Worm (Caenorhabditis elegans) whole organism, L3 larva: Measurements from ENCODE around the gene R05A10.4.

Source experiments
- ZK546.5 ChIP-seq: sonication (generic microtip); optimal IDR thresholded peaks from 2 replicates; lab custom pipeline; 2017; ENCODE audit warnings: missing biosample characterization, missing genetic modification characterization
- ceh-28 ChIP-seq: fragments of 150-350 bp; optimal IDR thresholded peaks from 2 replicates; lab custom pipeline; 2014; ENCODE audit warnings: missing biosample characterization, missing genetic modification reagents, missing genetic modification characterization
- ceh-82 ChIP-seq: fragments of 150-350 bp; optimal IDR thresholded peaks from 2 replicates; lab custom pipeline; 2014; ENCODE audit warnings: missing biosample characterization, missing genetic modification characterization
- ceh-9 ChIP-seq: sonication (generic microtip); optimal IDR thresholded peaks from 2 replicates; lab custom pipeline; 2018; ENCODE audit warnings: missing biosample characterization, missing genetic modification characterization
- egl-27 ChIP-seq: sonication (generic microtip); optimal IDR thresholded peaks from 4 replicates; lab custom pipeline; 2017; ENCODE audit warnings: missing biosample characterization, missing genetic modification reagents, missing genetic modification characterization
- egl-5 ChIP-seq: fragments of 150-350 bp; optimal IDR thresholded peaks from 2 replicates; lab custom pipeline; 2017; ENCODE audit warnings: missing biosample characterization, missing genetic modification reagents, missing genetic modification characterization, inconsistent platforms
- elt-2 ChIP-seq: sonication (generic microtip); optimal IDR thresholded peaks from 2 replicates; lab custom pipeline; 2016; ENCODE audit warnings: missing genetic modification reagents, mild to moderate bottlenecking, missing genetic modification characterization, missing compliant biosample characterization
- eor-1 ChIP-seq, 2 experiments: fragments of 150-350 bp; optimal IDR thresholded peaks; 2 replicates each; lab custom pipeline; 2014 to 2018; ENCODE audit warnings: missing biosample characterization in 2 of 2, missing genetic modification characterization in 2 of 2
- fkh-10 ChIP-seq: sonication (generic microtip); optimal IDR thresholded peaks from 2 replicates; lab custom pipeline; 2017; ENCODE audit warnings: missing biosample characterization, missing genetic modification reagents, missing genetic modification characterization
- fkh-2 ChIP-seq: fragments of 150-350 bp; optimal IDR thresholded peaks from 2 replicates; lab custom pipeline; 2014; ENCODE audit warnings: missing biosample characterization, missing genetic modification reagents, missing genetic modification characterization
- fos-1 ChIP-seq: fragments of 150-350 bp; optimal IDR thresholded peaks from 2 replicates; lab custom pipeline; 2014; ENCODE audit warnings: missing biosample characterization, missing genetic modification characterization
- hmg-11 ChIP-seq: sonication (generic microtip); optimal IDR thresholded peaks from 2 replicates; lab custom pipeline; 2016; ENCODE audit warnings: missing genetic modification characterization, missing compliant biosample characterization
- jun-1 ChIP-seq: fragments of 150-350 bp; optimal IDR thresholded peaks from 2 replicates; lab custom pipeline; 2014; ENCODE audit warnings: missing biosample characterization, missing genetic modification reagents, missing genetic modification characterization
- lin-15B ChIP-seq: fragments of 150-350 bp; optimal IDR thresholded peaks from 2 replicates; lab custom pipeline; 2014; ENCODE audit warnings: missing biosample characterization, missing genetic modification characterization
- lsy-12 ChIP-seq: sonication (generic microtip); optimal IDR thresholded peaks from 2 replicates; lab custom pipeline; 2016; ENCODE audit warnings: mild to moderate bottlenecking, missing genetic modification characterization, missing compliant biosample characterization
- mdl-1 ChIP-seq: fragments of 150-350 bp; optimal IDR thresholded peaks from 2 replicates; lab custom pipeline; 2014; ENCODE audit warnings: missing biosample characterization, missing genetic modification characterization
- mml-1 ChIP-seq: fragments of 150-350 bp; sonication (generic microtip); optimal IDR thresholded peaks from 3 replicates; lab custom pipeline; 2014; ENCODE audit warnings: missing biosample characterization, missing genetic modification characterization
- nfya-1 ChIP-seq: sonication (generic microtip); optimal IDR thresholded peaks from 2 replicates; lab custom pipeline; 2017; ENCODE audit warnings: missing genetic modification characterization, mild to moderate bottlenecking, missing compliant biosample characterization, antibody characterized with exemption, moderate library complexity; ENCODE audit not compliant: insufficient read depth
- nhr-12 ChIP-seq: fragments of 150-350 bp; optimal IDR thresholded peaks from 2 replicates; lab custom pipeline; 2014; ENCODE audit warnings: missing biosample characterization, missing genetic modification characterization
- nhr-23 ChIP-seq: fragments of 150-350 bp; optimal IDR thresholded peaks from 2 replicates; lab custom pipeline; 2014; ENCODE audit warnings: missing biosample characterization, missing genetic modification reagents, missing genetic modification characterization
- nhr-28 ChIP-seq: fragments of 150-350 bp; optimal IDR thresholded peaks from 2 replicates; lab custom pipeline; 2014; ENCODE audit warnings: missing biosample characterization, missing genetic modification characterization
- nhr-43 ChIP-seq: sonication (generic microtip); optimal IDR thresholded peaks from 2 replicates; lab custom pipeline; 2016; ENCODE audit warnings: mild to moderate bottlenecking, missing genetic modification characterization, missing compliant biosample characterization; ENCODE audit not compliant: poor library complexity, severe bottlenecking
- nhr-67 ChIP-seq: fragments of 150-350 bp; optimal IDR thresholded peaks from 2 replicates; lab custom pipeline; 2014; ENCODE audit warnings: missing biosample characterization, missing genetic modification characterization
- nhr-76 ChIP-seq: fragments of 150-350 bp; sonication (generic microtip); optimal IDR thresholded peaks from 5 replicates; lab custom pipeline; 2014; ENCODE audit warnings: missing biosample characterization, missing genetic modification characterization
- nhr-77 ChIP-seq: fragments of 150-350 bp; optimal IDR thresholded peaks from 2 replicates; lab custom pipeline; 2014; ENCODE audit warnings: missing biosample characterization, missing genetic modification characterization
- pha-4 ChIP-seq: fragments of 150-350 bp; optimal IDR thresholded peaks from 2 replicates; lab custom pipeline; 2014; ENCODE audit warnings: missing biosample characterization, missing genetic modification reagents, missing genetic modification characterization
- pqm-1 ChIP-seq: fragments of 150-350 bp; optimal IDR thresholded peaks from 2 replicates; lab custom pipeline; 2017; ENCODE audit warnings: missing biosample characterization, missing genetic modification characterization, inconsistent platforms
- sea-2 ChIP-seq: fragments of 150-350 bp; sonication (generic microtip); optimal IDR thresholded peaks from 4 replicates; lab custom pipeline; 2014; ENCODE audit warnings: missing biosample characterization, missing genetic modification reagents, missing genetic modification characterization
- skn-1 ChIP-seq: fragments of 150-350 bp; optimal IDR thresholded peaks from 2 replicates; lab custom pipeline; 2014; ENCODE audit warnings: missing biosample characterization, missing genetic modification characterization
- snpc-4 ChIP-seq: fragments of 150-350 bp; optimal IDR thresholded peaks from 2 replicates; lab custom pipeline; 2014; ENCODE audit warnings: missing biosample characterization, missing genetic modification characterization
- tbx-2 ChIP-seq: sonication (generic microtip); optimal IDR thresholded peaks from 2 replicates; lab custom pipeline; 2016; ENCODE audit warnings: mild to moderate bottlenecking, missing genetic modification characterization, missing compliant biosample characterization
- unc-39 ChIP-seq: sonication (generic microtip); optimal IDR thresholded peaks from 4 replicates; lab custom pipeline; 2017; ENCODE audit warnings: missing biosample characterization, missing genetic modification characterization
- unc-62 ChIP-seq: fragments of 150-350 bp; sonication (generic microtip); optimal IDR thresholded peaks from 4 replicates; lab custom pipeline; 2014; ENCODE audit warnings: missing biosample characterization, missing genetic modification reagents, missing genetic modification characterization
- zag-1 ChIP-seq: fragments of 150-350 bp; optimal IDR thresholded peaks from 2 replicates; lab custom pipeline; 2014; ENCODE audit warnings: missing biosample characterization, missing genetic modification characterization
- ztf-11 ChIP-seq: fragments of 150-350 bp; optimal IDR thresholded peaks from 2 replicates; lab custom pipeline; 2014; ENCODE audit warnings: missing biosample characterization, missing genetic modification characterization

Gene R05A10.4

ce11 chrIV:14177058-14177457 is 4.8 kb downstream of the R05A10.4 start, which contains the start of gene R05A10.2:
Gene R05A10.2 (plus strand): TSS chrIV:14177271.
- TF ChIP-seq zag-1 (tag; lab: Kevin White, UChicago) (no peak), nhr-12 (tag; lab: Kevin White, UChicago) (no peak), egl-27 (tag; lab: Kevin White, UChicago) (no peak), mml-1 (tag; lab: Kevin White, UChicago) (no peak), unc-62 (GFP tag; lab: Kevin White, UChicago) (no peak), jun-1 (tag; lab: Kevin White, UChicago) (no peak), ceh-9 (no peak), nfya-1 (tag; lab: Kevin White, UChicago) (no peak), nhr-76 (no peak), ceh-82 (tag; lab: Kevin White, UChicago) (no peak), snpc-4 (tag; lab: Kevin White, UChicago) (no peak), nhr-67 (tag; lab: Kevin White, UChicago) (no peak), egl-5 (no peak), sea-2 (GFP tag; lab: Kevin White, UChicago) (no peak), tbx-2 (no peak), pqm-1 (tag; lab: Kevin White, UChicago) (no peak), fkh-2 (no peak), nhr-23 (tag; lab: Kevin White, UChicago) (no peak)

ce11 chrIV:14182077-14182476 is 9.8 kb downstream of the R05A10.4 start, which contains the start of gene R05A10.1:
Gene R05A10.1 (plus strand): TSS chrIV:14182377.
- TF ChIP-seq ZK546.5 (tag; lab: Kevin White, UChicago) = no peak
- TF ChIP-seq nhr-43 (tag; lab: Kevin White, UChicago) = no peak
- no peak for TF ChIP-seq mdl-1
- TF ChIP-seq nhr-28 = no peak
- TF ChIP-seq nhr-67 (tag; lab: Kevin White, UChicago) = no peak
- TF ChIP-seq pha-4 (tag; lab: Kevin White, UChicago) = no peak
- no peak for TF ChIP-seq ceh-28 (tag; lab: Kevin White, UChicago)
- no peak for TF ChIP-seq mml-1 (tag; lab: Kevin White, UChicago)
- TF ChIP-seq fos-1 (tag; lab: Kevin White, UChicago) = no peak
- no peak for TF ChIP-seq lin-15B (tag; lab: Kevin White, UChicago)
- TF ChIP-seq ztf-11 (tag; lab: Kevin White, UChicago) = no peak
- TF ChIP-seq nhr-23 (tag; lab: Kevin White, UChicago) = no peak
- TF ChIP-seq lsy-12 = no peak
- no peak for TF ChIP-seq egl-27 (tag; lab: Kevin White, UChicago)
- TF ChIP-seq unc-39 (tag; lab: Kevin White, UChicago) = no peak
- no peak for TF ChIP-seq fkh-10 (GFP tag; lab: Kevin White, UChicago)
- TF ChIP-seq elt-2 (tag; lab: Kevin White, UChicago) = no peak
- no peak for TF ChIP-seq zag-1 (tag; lab: Kevin White, UChicago)

- TF ChIP-seq hmg-11 (tag; lab: Kevin White, UChicago) (no peak), mdl-1 (no peak), snpc-4 (tag; lab: Kevin White, UChicago) (no peak), nhr-76 (no peak), lsy-12 (no peak), fos-1 (tag; lab: Kevin White, UChicago) (no peak), nhr-43 (tag; lab: Kevin White, UChicago) (no peak), jun-1 (tag; lab: Kevin White, UChicago) (no peak), skn-1 (tag; lab: Kevin White, UChicago) (no peak), elt-2 (tag; lab: Kevin White, UChicago) (no peak), unc-62 (GFP tag; lab: Kevin White, UChicago) (no peak), eor-1 (tag; optimal IDR thresholded peaks at IDR 0.05; lab: Kevin White, UChicago) (no peak), ztf-11 (tag; lab: Kevin White, UChicago) (no peak)
These were observed 14.0 kb downstream of the R05A10.4 start for ce11 chrIV:14186264-14186663.

ce11 chrIV:14191919-14192318 is 19.6 kb downstream of the R05A10.4 start, which contains the start of gene K01G12.22:
Gene K01G12.22 (plus strand): TSS chrIV:14192219.
- TF ChIP-seq egl-5 (no peak), lsy-12 (no peak), nhr-77 (tag; lab: Kevin White, UChicago) (no peak)
